Worm (Caenorhabditis elegans): Measurements from ENCODE around the gene mnat-1.

DNA sequence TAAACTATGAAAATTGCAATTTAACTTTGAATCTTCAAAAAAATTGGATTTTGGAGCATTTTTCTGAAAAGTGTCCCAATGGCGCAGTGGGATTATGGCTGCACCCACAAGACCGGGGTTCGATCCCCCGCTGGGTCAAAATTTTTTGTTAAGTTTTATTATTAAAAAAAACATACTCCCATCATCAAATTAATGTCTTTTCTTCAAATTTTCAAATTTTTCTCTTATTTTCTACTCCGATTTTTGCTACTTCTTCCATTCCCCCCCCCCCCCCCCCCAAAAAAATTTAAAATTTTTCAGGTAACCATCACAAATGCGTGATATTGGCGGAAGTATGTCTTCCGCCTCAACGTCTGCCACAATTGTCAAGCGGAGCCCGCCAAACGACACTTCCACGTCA lies 35.5 kb downstream of the mnat-1 start, which contains the start of gene vab-19:
- TF ChIP-seq tab-1 (GFP tag; IDR thresholded peaks at IDR 0.05) = no peak
- TF ChIP-seq cog-1 (tag; optimal IDR thresholded peaks at IDR 0.05) = no peak
- no peak for TF ChIP-seq T22C8.4 (GFP tag; IDR thresholded peaks at IDR 0.05)
- TF ChIP-seq klf-2 (GFP tag; conservative IDR thresholded peaks at IDR 0.05) = no peak
- no peak for TF ChIP-seq flt-1 (GFP tag; IDR thresholded peaks at IDR 0.05)
- TF ChIP-seq ref-1 (GFP tag; conservative IDR thresholded peaks at IDR 0.05) = no peak

Measured in whole organism, midembryonic.